Fruit fly (Drosophila melanogaster) whole organism, prepupa: ENCODE measurements around the gene CG33702.

Experiments used
- Blimp-1 ChIP-seq: fragments of 200-800 bp; sonication (Bioruptor generic); optimal IDR thresholded peaks from 3 replicates; lab custom pipeline; 2017; ENCODE audit warnings: missing biosample characterization, missing genetic modification characterization, mild to moderate bottlenecking, moderate library complexity, missing genetic modification reagents
- CG11762 ChIP-seq: fragments of 200-800 bp; sonication (Bioruptor generic); optimal IDR thresholded peaks from 3 replicates; lab custom pipeline; 2016; ENCODE audit warnings: missing biosample characterization, missing genetic modification characterization; ENCODE audit not compliant: insufficient read depth
- CG11902 ChIP-seq: fragments of 200-800 bp; sonication (Bioruptor generic); optimal IDR thresholded peaks from 3 replicates; lab custom pipeline; 2016; ENCODE audit warnings: missing biosample characterization, missing genetic modification characterization
- CG15336 ChIP-seq: fragments of 200-800 bp; sonication (Bioruptor generic); IDR thresholded peaks from 2 replicates; pipeline ENCODE4 v1.3.6; 2022; ENCODE audit warnings: missing biosample characterization, missing genetic modification characterization
- CG16779 ChIP-seq: fragments of 200-800 bp; sonication (Bioruptor generic); optimal IDR thresholded peaks from 3 replicates; lab custom pipeline; 2017; ENCODE audit warnings: missing biosample characterization, mild to moderate bottlenecking, missing genetic modification characterization
- CG3032 ChIP-seq: fragments of 200-800 bp; optimal IDR thresholded peaks from 2 replicates; lab custom pipeline; 2019; ENCODE audit warnings: missing biosample characterization, mild to moderate bottlenecking, missing genetic modification characterization, moderate library complexity
- CG31627 ChIP-seq: fragments of 200-800 bp; sonication (Bioruptor generic); optimal IDR thresholded peaks from 3 replicates; lab custom pipeline; 2016; ENCODE audit warnings: missing biosample characterization, missing genetic modification characterization
- CG32006 ChIP-seq: fragments of 200-800 bp; sonication (Bioruptor generic); optimal IDR thresholded peaks from 3 replicates; lab custom pipeline; 2017; ENCODE audit warnings: missing biosample characterization, mild to moderate bottlenecking, missing genetic modification characterization
- CG3919 ChIP-seq: fragments of 200-800 bp; sonication (Bioruptor generic); optimal IDR thresholded peaks from 3 replicates; lab custom pipeline; 2016; ENCODE audit warnings: missing biosample characterization, missing genetic modification characterization
- CG6808 ChIP-seq: fragments of 200-800 bp; sonication (Bioruptor generic); optimal IDR thresholded peaks from 3 replicates; lab custom pipeline; 2017; ENCODE audit warnings: missing biosample characterization, missing genetic modification characterization, mild to moderate bottlenecking, moderate library complexity, missing genetic modification reagents
- CG6854 ChIP-seq: fragments of 200-800 bp; sonication (Bioruptor generic); optimal IDR thresholded peaks from 2 replicates; lab custom pipeline; 2017; ENCODE audit warnings: missing biosample characterization, mild to moderate bottlenecking, missing genetic modification characterization
- CG7368 ChIP-seq: fragments of 200-800 bp; sonication (Bioruptor generic); optimal IDR thresholded peaks from 3 replicates; lab custom pipeline; 2016; ENCODE audit warnings: missing biosample characterization, missing genetic modification characterization
- CG8119 ChIP-seq: fragments of 200-800 bp; sonication (Bioruptor generic); IDR thresholded peaks from 3 replicates; pipeline ENCODE4 v1.3.6; 2022; ENCODE audit warnings: missing biosample characterization, missing genetic modification characterization
- CG8319 ChIP-seq: fragments of 200-800 bp; sonication (Bioruptor generic); optimal IDR thresholded peaks from 3 replicates; lab custom pipeline; 2016; ENCODE audit warnings: missing biosample characterization, missing genetic modification characterization
- CG8632 ChIP-seq: fragments of 200-800 bp; sonication (Bioruptor generic); optimal IDR thresholded peaks from 3 replicates; lab custom pipeline; 2016; ENCODE audit warnings: missing biosample characterization, missing genetic modification characterization
- CG9139 ChIP-seq: fragments of 200-800 bp; sonication (Bioruptor generic); optimal IDR thresholded peaks from 3 replicates; lab custom pipeline; 2017; ENCODE audit warnings: missing biosample characterization, mild to moderate bottlenecking, missing genetic modification characterization
- Eip78C ChIP-seq: fragments of 200-800 bp; sonication (Bioruptor generic); peaks from one replicate; lab custom pipeline; 2016; ENCODE audit warnings: missing biosample characterization, missing genetic modification characterization
- Ets21C ChIP-seq: fragments of 200-800 bp; sonication (Bioruptor generic); optimal IDR thresholded peaks from 3 replicates; lab custom pipeline; 2016; ENCODE audit warnings: missing biosample characterization, missing genetic modification characterization
- Ets96B ChIP-seq: fragments of 200-800 bp; optimal IDR thresholded peaks from 2 replicates; lab custom pipeline; 2019; ENCODE audit warnings: missing biosample characterization, mild to moderate bottlenecking, missing genetic modification characterization, moderate library complexity
- Gug ChIP-seq: fragments of 200-800 bp; sonication (Bioruptor generic); IDR thresholded peaks from 2 replicates; pipeline ENCODE4 v1.3.6; 2022; ENCODE audit warnings: missing biosample characterization, missing genetic modification characterization
- Hr38 ChIP-seq: sonication (Bioruptor generic); optimal IDR thresholded peaks from 2 replicates; lab custom pipeline; 2016; ENCODE audit warnings: missing biosample characterization, missing genetic modification characterization
- Hr4 ChIP-seq: fragments of 200-800 bp; sonication (Bioruptor generic); optimal IDR thresholded peaks from 3 replicates; lab custom pipeline; 2016; ENCODE audit warnings: missing biosample characterization, missing genetic modification characterization
- Lpt ChIP-seq: fragments of 200-800 bp; sonication (Bioruptor generic); optimal IDR thresholded peaks from 3 replicates; lab custom pipeline; 2016; ENCODE audit warnings: missing biosample characterization, missing genetic modification characterization
- OdsH ChIP-seq: fragments of 200-800 bp; sonication (Bioruptor generic); optimal IDR thresholded peaks from 3 replicates; lab custom pipeline; 2016; ENCODE audit warnings: missing biosample characterization, missing genetic modification characterization
- Smox ChIP-seq: fragments of 200-800 bp; sonication (Bioruptor generic); optimal IDR thresholded peaks from 3 replicates; lab custom pipeline; 2016; ENCODE audit warnings: missing biosample characterization, missing genetic modification characterization
- Sox102F ChIP-seq: fragments of 200-800 bp; sonication (Bioruptor generic); optimal IDR thresholded peaks from 2 replicates; lab custom pipeline; 2016; ENCODE audit warnings: missing biosample characterization, mild to moderate bottlenecking, missing genetic modification characterization
- Sox14 ChIP-seq: fragments of 200-800 bp; sonication (Bioruptor generic); optimal IDR thresholded peaks from 3 replicates; lab custom pipeline; 2016; ENCODE audit warnings: missing biosample characterization, missing genetic modification characterization
- achi ChIP-seq: fragments of 200-800 bp; sonication (Bioruptor generic); optimal IDR thresholded peaks from 3 replicates; lab custom pipeline; 2016; ENCODE audit warnings: missing biosample characterization, missing genetic modification characterization
- acj6 ChIP-seq: fragments of 200-800 bp; sonication (Bioruptor generic); optimal IDR thresholded peaks from 3 replicates; lab custom pipeline; 2016; ENCODE audit warnings: missing biosample characterization, missing genetic modification characterization
- cyc ChIP-seq: fragments of 200-800 bp; sonication (Bioruptor generic); optimal IDR thresholded peaks from 3 replicates; lab custom pipeline; 2016; ENCODE audit warnings: missing biosample characterization, missing genetic modification characterization
- dac ChIP-seq: fragments of 200-800 bp; sonication (Bioruptor generic); optimal IDR thresholded peaks from 2 replicates; lab custom pipeline; 2017; ENCODE audit warnings: missing biosample characterization, mild to moderate bottlenecking, missing genetic modification characterization
- dsx ChIP-seq: fragments of 200-800 bp; optimal IDR thresholded peaks from 3 replicates; lab custom pipeline; 2019; ENCODE audit warnings: missing biosample characterization, mild to moderate bottlenecking, missing genetic modification characterization, moderate library complexity; ENCODE audit not compliant: poor library complexity, severe bottlenecking
- eg ChIP-seq: fragments of 200-800 bp; sonication (Bioruptor generic); IDR thresholded peaks from 3 replicates; pipeline ENCODE4 v1.3.6; 2022; ENCODE audit warnings: missing biosample characterization, missing genetic modification characterization
- esn ChIP-seq: fragments of 200-800 bp; sonication (Bioruptor generic); optimal IDR thresholded peaks from 2 replicates; lab custom pipeline; 2016; ENCODE audit warnings: missing biosample characterization, mild to moderate bottlenecking, missing genetic modification characterization, moderate library complexity
- fd59A ChIP-seq: fragments of 200-800 bp; sonication (Bioruptor generic); optimal IDR thresholded peaks from 2 replicates; lab custom pipeline; 2017; ENCODE audit warnings: missing biosample characterization, mild to moderate bottlenecking, missing genetic modification characterization, missing genetic modification reagents
- fd85E ChIP-seq: fragments of 200-800 bp; sonication (Bioruptor generic); optimal IDR thresholded peaks from 3 replicates; lab custom pipeline; 2016; ENCODE audit warnings: missing biosample characterization, missing genetic modification characterization
- fkh ChIP-seq: fragments of 200-800 bp; sonication (Bioruptor generic); optimal IDR thresholded peaks from 3 replicates; lab custom pipeline; 2017; ENCODE audit warnings: missing biosample characterization, mild to moderate bottlenecking, missing genetic modification characterization, moderate library complexity
- lz ChIP-seq: fragments of 200-800 bp; sonication (Bioruptor generic); optimal IDR thresholded peaks from 3 replicates; lab custom pipeline; 2016; ENCODE audit warnings: missing biosample characterization, missing genetic modification characterization
- net ChIP-seq: fragments of 200-800 bp; sonication (Bioruptor generic); optimal IDR thresholded peaks from 3 replicates; lab custom pipeline; 2016; ENCODE audit warnings: missing biosample characterization, missing genetic modification characterization
- pdm3 ChIP-seq: fragments of 200-800 bp; sonication (Bioruptor generic); optimal IDR thresholded peaks from 3 replicates; lab custom pipeline; 2016; ENCODE audit warnings: missing biosample characterization, missing genetic modification characterization
- salr ChIP-seq, 2 experiments: fragments of 200-800 bp; sonication (Bioruptor generic); optimal IDR thresholded peaks; 3 replicates each; lab custom pipeline; 2016 to 2018; ENCODE audit warnings: missing biosample characterization in 2 of 2, missing genetic modification characterization in 2 of 2, mild to moderate bottlenecking in 1 of 2
- ss ChIP-seq, 2 experiments: fragments of 200-800 bp; sonication (Bioruptor generic); optimal IDR thresholded peaks; 2 replicates in 1 of 2; 3 replicates in 1 of 2; lab custom pipeline; 2017 to 2018; ENCODE audit warnings: mild to moderate bottlenecking in 2 of 2, missing biosample characterization in 2 of 2, missing genetic modification characterization in 2 of 2, moderate library complexity in 1 of 2
- svp ChIP-seq: fragments of 200-800 bp; sonication (Bioruptor generic); peaks from one replicate; lab custom pipeline; 2016; ENCODE audit warnings: missing biosample characterization, missing genetic modification characterization
- topi ChIP-seq: fragments of 200-800 bp; sonication (Bioruptor generic); optimal IDR thresholded peaks from 3 replicates; lab custom pipeline; 2016; ENCODE audit warnings: missing biosample characterization, missing genetic modification characterization
- vri ChIP-seq: fragments of 200-800 bp; sonication (Bioruptor generic); optimal IDR thresholded peaks from 3 replicates; lab custom pipeline; 2016; ENCODE audit warnings: missing biosample characterization, mild to moderate bottlenecking, missing genetic modification characterization

The CG33702 gene

DNA sequence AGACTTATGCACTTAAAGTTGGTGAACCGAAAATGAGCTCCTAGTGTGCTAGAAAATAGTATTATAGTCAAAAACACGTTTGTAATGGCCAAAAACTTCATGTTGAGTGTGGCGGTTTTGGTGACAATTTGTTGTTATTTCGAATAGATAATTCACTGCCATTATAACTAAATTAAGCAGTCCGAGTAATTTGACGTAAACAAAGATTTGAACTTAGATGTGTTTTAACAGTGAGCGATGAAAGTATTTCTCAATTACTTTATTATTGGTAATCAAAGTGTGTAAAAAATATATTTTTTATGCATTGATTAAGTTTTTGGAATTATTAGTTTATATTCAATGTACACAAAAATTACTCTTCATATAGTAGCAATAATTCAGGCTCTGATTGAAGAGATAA lies at the start of gene CG33702:
TSS of gene CG33702 (minus strand) at position 101 of the 400 bp plus-strand sequence.
- TF ChIP-seq eg (GFP tag; lab: Robert Waterston, UW) = no peak

DNA sequence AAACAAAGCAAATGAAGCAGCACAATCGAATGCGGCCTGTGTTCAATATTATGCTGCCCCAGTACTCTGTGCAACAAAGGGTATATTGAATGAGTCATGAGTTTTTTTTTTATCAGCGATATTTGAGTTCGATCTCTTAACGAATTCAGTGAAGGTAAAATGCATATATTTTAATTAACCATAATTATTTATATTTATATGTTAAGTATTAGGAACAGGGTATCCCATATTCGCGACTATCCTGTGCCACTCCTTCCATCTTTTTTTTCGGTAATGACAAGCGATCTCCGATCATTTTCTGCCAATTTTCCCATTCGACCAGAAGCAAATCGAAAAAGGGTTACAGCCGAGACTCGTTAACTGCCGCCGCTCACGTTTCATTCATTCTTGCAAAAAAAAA lies 45.8 kb upstream of the CG33702 start:
- peak; percentile 22 for TF ChIP-seq OdsH (GFP tag; lab: Kevin White, UChicago)
- no peak for TF ChIP-seq Sox14 (GFP tag; lab: Kevin White, UChicago)
- no peak for TF ChIP-seq CG11762 (GFP tag; lab: Kevin White, UChicago)
- TF ChIP-seq CG6854 (GFP tag; lab: Kevin White, UChicago) = no peak
- TF ChIP-seq Blimp-1 (GFP tag; lab: Kevin White, UChicago) = no peak
- TF ChIP-seq lz (GFP tag; lab: Kevin White, UChicago) = no peak
- TF ChIP-seq cyc (GFP tag; lab: Kevin White, UChicago) = no peak
- peak; percentile 64 for TF ChIP-seq CG15336 (GFP tag; lab: Robert Waterston, UW)
- TF ChIP-seq vri (GFP tag; lab: Kevin White, UChicago) = no peak
- TF ChIP-seq CG3032 (tag; lab: Kevin White, UChicago) = no peak
- TF ChIP-seq CG7368 (GFP tag; lab: Kevin White, UChicago) = no peak
- TF ChIP-seq CG9139 (GFP tag; lab: Kevin White, UChicago) = no peak
- no peak for TF ChIP-seq topi (GFP tag; lab: Kevin White, UChicago)
- TF ChIP-seq fd85E (GFP tag; lab: Kevin White, UChicago) = no peak
- no peak for TF ChIP-seq dac (GFP tag; lab: Kevin White, UChicago)
- TF ChIP-seq achi = peak; percentile 8
- no peak for TF ChIP-seq net
- TF ChIP-seq CG32006 (GFP tag; lab: Kevin White, UChicago) = peak; percentile 44
- peak; percentile 72 for TF ChIP-seq Eip78C (GFP tag; lab: Kevin White, UChicago)
- peak; percentile 59 for TF ChIP-seq CG8119 (GFP tag; lab: Robert Waterston, UW)
- no peak for TF ChIP-seq dsx (GFP tag; lab: Kevin White, UChicago)
- no peak for TF ChIP-seq Ets96B
- no peak for TF ChIP-seq Hr38 (GFP tag; lab: Kevin White, UChicago)
- TF ChIP-seq esn (GFP tag; lab: Kevin White, UChicago) = no peak

dm6 chr3L:9556666-9557065 lies 43.5 kb upstream of the CG33702 start:
- TF ChIP-seq svp (GFP tag; lab: Kevin White, UChicago) (no peak), eg (GFP tag; lab: Robert Waterston, UW) (no peak), Sox14 (GFP tag; lab: Kevin White, UChicago) (no peak), CG11902 (GFP tag; lab: Kevin White, UChicago) (no peak), dsx (GFP tag; lab: Kevin White, UChicago) (no peak), CG6808 (no peak), lz (GFP tag; lab: Kevin White, UChicago) (no peak), CG3919 (no peak), CG8319 (GFP tag; lab: Kevin White, UChicago) (no peak), Ets21C (GFP tag; lab: Kevin White, UChicago) (no peak), dac (GFP tag; lab: Kevin White, UChicago) (no peak), Gug (GFP tag; lab: Robert Waterston, UW) (no peak), CG8119 (GFP tag; lab: Robert Waterston, UW) (no peak), CG31627 (GFP tag; lab: Kevin White, UChicago) (no peak), Hr4 (GFP tag; lab: Kevin White, UChicago) (no peak), ss (GFP tag; optimal IDR thresholded peaks at IDR 0.05; lab: Kevin White, UChicago) (no peak)
- TF ChIP-seq, all 60 proteins: peak for 0

- TF ChIP-seq CG32006 (GFP tag; lab: Kevin White, UChicago) = peak; percentile 53
- TF ChIP-seq Gug (GFP tag; lab: Robert Waterston, UW) = no peak
- no peak for TF ChIP-seq Lpt
- TF ChIP-seq fd59A (GFP tag; lab: Kevin White, UChicago) = no peak
- TF ChIP-seq CG8632 (GFP tag; lab: Kevin White, UChicago) = no peak
- no peak for TF ChIP-seq Ets96B
- TF ChIP-seq salr (GFP tag; optimal IDR thresholded peaks at IDR 0.05; lab: Kevin White, UChicago) = no peak
- no peak for TF ChIP-seq Sox102F (GFP tag; lab: Kevin White, UChicago)
- no peak for TF ChIP-seq acj6 (GFP tag; lab: Kevin White, UChicago)
- no peak for TF ChIP-seq achi
- TF ChIP-seq ss (GFP tag; optimal IDR thresholded peaks at IDR 0.05; lab: Kevin White, UChicago) = no peak
- no peak for TF ChIP-seq pdm3 (GFP tag; lab: Kevin White, UChicago)
- no peak for TF ChIP-seq CG16779 (tag; lab: Kevin White, UChicago)
- no peak for TF ChIP-seq Smox (GFP tag; lab: Kevin White, UChicago)
- no peak for TF ChIP-seq CG3032 (tag; lab: Kevin White, UChicago)
- no peak for TF ChIP-seq cyc (GFP tag; lab: Kevin White, UChicago)
- peak; percentile 51 for TF ChIP-seq CG15336 (GFP tag; lab: Robert Waterston, UW)
- no peak for TF ChIP-seq fkh (GFP tag; lab: Kevin White, UChicago)
- TF ChIP-seq Eip78C (GFP tag; lab: Kevin White, UChicago) = no peak
- no peak for TF ChIP-seq dac (GFP tag; lab: Kevin White, UChicago)
- TF ChIP-seq CG11902 (GFP tag; lab: Kevin White, UChicago) = no peak
Observed at dm6 chr3L:9555004-9555403, 41.8 kb upstream of the CG33702 start.
